Worm (Caenorhabditis elegans): ENCODE data around the gene R04B5.11.

- TF ChIP-seq T22C8.4 (GFP tag; IDR thresholded peaks at IDR 0.05) (no peak), flt-1 (GFP tag; IDR thresholded peaks at IDR 0.05) (no peak), ztf-23 (GFP tag; IDR thresholded peaks at IDR 0.05) (no peak), ztf-29 (GFP tag; IDR thresholded peaks at IDR 0.05) (no peak), med-1 (GFP tag; optimal IDR thresholded peaks at IDR 0.05; ENCODE audit: insufficient read depth) (no peak)
Measured at ce11 chrV:10087103-10087502, 3.9 kb downstream of the R04B5.11 start, which contains the start of gene R04B5.5.
